Worm (Caenorhabditis elegans): Measurements from ENCODE around the gene heh-1.

Gene heh-1

ce11 chrIII:3161600-3161999, 37.7 kb downstream of the heh-1 start:
- no peak for TF ChIP-seq hmg-4 (GFP tag; optimal IDR thresholded peaks at IDR 0.05)
- TF ChIP-seq scrt-1 (GFP tag; IDR thresholded peaks at IDR 0.05): no peak
- no peak for TF ChIP-seq tbx-11 (GFP tag; IDR thresholded peaks at IDR 0.05)
- no peak for TF ChIP-seq ceh-13 (GFP tag; optimal IDR thresholded peaks at IDR 0.05)
- TF ChIP-seq tbx-37 (GFP tag; conservative IDR thresholded peaks at IDR 0.05): no peak
- TF ChIP-seq F13C5.2 (tag; optimal IDR thresholded peaks at IDR 0.05): no peak
- no peak for TF ChIP-seq hnd-1 (tag; optimal IDR thresholded peaks at IDR 0.05)
- no peak for TF ChIP-seq tra-4 (tag; optimal IDR thresholded peaks at IDR 0.05)
- TF ChIP-seq flt-1 (GFP tag; IDR thresholded peaks at IDR 0.05): no peak
- TF ChIP-seq sea-1 (GFP tag; conservative IDR thresholded peaks at IDR 0.05): no peak
- no peak for TF ChIP-seq pes-1 (GFP tag; IDR thresholded peaks at IDR 0.05)
- no peak for TF ChIP-seq hmbx-1 (tag; optimal IDR thresholded peaks at IDR 0.05)
- TF ChIP-seq ets-7 (tag; optimal IDR thresholded peaks at IDR 0.05): no peak
- no peak for TF ChIP-seq B0310.2 (tag; optimal IDR thresholded peaks at IDR 0.05)
- TF ChIP-seq ceh-36 (tag; optimal IDR thresholded peaks at IDR 0.05): no peak
- TF ChIP-seq ama-1 (optimal IDR thresholded peaks at IDR 0.05): no peak
- TF ChIP-seq aly-1 (tag; optimal IDR thresholded peaks at IDR 0.05): no peak

ce11 chrIII:3160490-3160889, 38.8 kb downstream of the heh-1 start:
- TF ChIP-seq ceh-36 (tag; optimal IDR thresholded peaks at IDR 0.05) (no peak), sea-1 (GFP tag; conservative IDR thresholded peaks at IDR 0.05) (no peak), aly-1 (tag; optimal IDR thresholded peaks at IDR 0.05) (no peak), scrt-1 (GFP tag; IDR thresholded peaks at IDR 0.05) (no peak), ets-7 (tag; optimal IDR thresholded peaks at IDR 0.05) (no peak), pes-1 (GFP tag; IDR thresholded peaks at IDR 0.05) (no peak), tbx-37 (GFP tag; conservative IDR thresholded peaks at IDR 0.05) (no peak), tbx-11 (GFP tag; IDR thresholded peaks at IDR 0.05) (no peak), B0310.2 (tag; optimal IDR thresholded peaks at IDR 0.05) (no peak), hmbx-1 (tag; optimal IDR thresholded peaks at IDR 0.05) (no peak), tra-4 (tag; optimal IDR thresholded peaks at IDR 0.05) (no peak), hnd-1 (tag; optimal IDR thresholded peaks at IDR 0.05) (no peak), hmg-4 (GFP tag; optimal IDR thresholded peaks at IDR 0.05) (no peak), ceh-13 (GFP tag; optimal IDR thresholded peaks at IDR 0.05) (no peak), ama-1 (optimal IDR thresholded peaks at IDR 0.05) (no peak), F13C5.2 (tag; optimal IDR thresholded peaks at IDR 0.05) (no peak), flt-1 (GFP tag; IDR thresholded peaks at IDR 0.05) (no peak)

ce11 chrIII:3154968-3155367, 44.3 kb downstream of the heh-1 start, which contains the start of gene C44B11.1:
C44B11.1 (plus strand) TSS chrIII:3155268.
- TF ChIP-seq hnd-1 (tag; optimal IDR thresholded peaks at IDR 0.05) (no peak), flt-1 (GFP tag; IDR thresholded peaks at IDR 0.05) (no peak)

ce11 chrIII:3152848-3153247, 46.5 kb downstream of the heh-1 start, which contains the start of gene C44B11.6:
C44B11.6 (plus strand) TSS chrIII:3153148.
- TF ChIP-seq ceh-13 (GFP tag; optimal IDR thresholded peaks at IDR 0.05): no peak
- TF ChIP-seq ets-7 (tag; optimal IDR thresholded peaks at IDR 0.05): no peak
- no peak for TF ChIP-seq F13C5.2 (tag; optimal IDR thresholded peaks at IDR 0.05)
- no peak for TF ChIP-seq aly-1 (tag; optimal IDR thresholded peaks at IDR 0.05)
- TF ChIP-seq tbx-37 (GFP tag; conservative IDR thresholded peaks at IDR 0.05): no peak
- TF ChIP-seq scrt-1 (GFP tag; IDR thresholded peaks at IDR 0.05): no peak
- no peak for TF ChIP-seq ama-1 (optimal IDR thresholded peaks at IDR 0.05)
- TF ChIP-seq B0310.2 (tag; optimal IDR thresholded peaks at IDR 0.05): no peak
- no peak for TF ChIP-seq pes-1 (GFP tag; IDR thresholded peaks at IDR 0.05)
- no peak for TF ChIP-seq hmg-4 (GFP tag; optimal IDR thresholded peaks at IDR 0.05)
- TF ChIP-seq tbx-11 (GFP tag; IDR thresholded peaks at IDR 0.05): no peak
- no peak for TF ChIP-seq sea-1 (GFP tag; conservative IDR thresholded peaks at IDR 0.05)

Data from whole organism, early embryonic.